Worm (Caenorhabditis elegans) whole organism, midembryonic: ENCODE results near the gene fbxa-165.

Source experiments
- klf-2 ChIP-seq: fragments of 200-800 bp; sonication (Bioruptor generic); conservative IDR thresholded peaks from 2 replicates; pipeline ENCODE4 v1.3.6; 2022; ENCODE audit warnings: missing genetic modification reagents, missing genetic modification characterization, missing compliant biosample characterization
- med-1 ChIP-seq: sonication (generic microtip); optimal IDR thresholded peaks from 2 replicates; lab custom pipeline; 2017; ENCODE audit warnings: missing genetic modification characterization, mild to moderate bottlenecking, missing compliant biosample characterization, antibody characterized with exemption, missing genetic modification reagents; ENCODE audit not compliant: insufficient read depth
- ztf-23 ChIP-seq: fragments of 200-800 bp; sonication (Bioruptor generic); IDR thresholded peaks from 2 replicates; pipeline ENCODE4 v1.3.6; 2022; ENCODE audit warnings: missing genetic modification reagents, missing genetic modification characterization, missing compliant biosample characterization

ce11 chrII:1640496-1640895 lies 24.2 kb upstream of the fbxa-165 start, which contains the start of gene srh-72:
- TF ChIP-seq klf-2 (GFP tag; lab: Robert Waterston, UW) (no peak), ztf-23 (GFP tag; lab: Robert Waterston, UW) (no peak), med-1 (no peak)
